Worm (Caenorhabditis elegans) whole organism, young adult: ENCODE data around the gene lap-1.

Experiments
- ceh-27 ChIP-seq: fragments of 200-800 bp; sonication (Bioruptor generic); optimal IDR thresholded peaks from 2 replicates; lab custom pipeline; 2018; ENCODE audit warnings: mild to moderate bottlenecking, missing genetic modification characterization, moderate library complexity, missing compliant biosample characterization
- madf-8 ChIP-seq: fragments of 200-800 bp; sonication (Bioruptor generic); conservative IDR thresholded peaks from 2 replicates; pipeline ENCODE4 v1.3.6; 2022; ENCODE audit warnings: missing genetic modification reagents, missing genetic modification characterization, missing compliant biosample characterization
- pha-4 ChIP-seq: fragments of 150-350 bp; sonication (generic microtip); optimal IDR thresholded peaks from 2 replicates; lab custom pipeline; 2014; ENCODE audit warnings: missing biosample characterization, missing genetic modification reagents, missing genetic modification characterization

ce11 chrIII:8368619-8369018 is 33.1 kb downstream of the lap-1 start, which contains the start of gene R05D3.9:
- TF ChIP-seq madf-8 (GFP tag; lab: Robert Waterston, UW) (no peak), ceh-27 (GFP tag; lab: Kevin White, UChicago) (no peak), pha-4 (tag; lab: Kevin White, UChicago) (no peak)
